Fruit fly (Drosophila melanogaster) whole organism, larva: ENCODE results near the gene OXA1L.

Experiments
- noc ChIP-seq: fragments of 200-800 bp; sonication (Bioruptor generic); optimal IDR thresholded peaks from 3 replicates; lab custom pipeline; 2019; ENCODE audit warnings: missing biosample characterization, mild to moderate bottlenecking, missing genetic modification characterization, moderate library complexity

OXA1L gene

DNA sequence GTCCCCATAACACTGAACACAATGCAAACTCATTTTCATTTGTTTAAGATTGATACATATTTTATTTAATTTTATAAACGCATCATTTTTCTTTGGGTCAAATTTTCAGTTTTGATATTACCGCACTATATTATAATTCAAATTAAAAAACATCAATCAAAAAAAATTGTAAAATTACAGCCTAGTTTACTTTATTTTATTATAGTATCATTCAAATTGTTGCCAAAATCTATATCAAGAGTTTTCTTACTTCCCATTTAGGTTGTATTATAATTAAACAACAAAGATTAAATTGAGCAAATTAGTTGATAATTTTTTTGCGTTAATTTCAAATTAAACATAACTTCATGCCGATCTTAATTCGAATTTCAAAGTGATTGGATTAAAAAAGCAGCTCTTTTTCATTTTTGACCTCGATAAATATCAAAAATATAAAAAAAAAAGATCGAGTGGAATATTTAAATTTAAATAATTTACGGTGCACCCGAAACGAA lies 34.4 kb downstream of the OXA1L start:
- TF ChIP-seq noc (tag; lab: Kevin White, UChicago): no peak

DNA sequence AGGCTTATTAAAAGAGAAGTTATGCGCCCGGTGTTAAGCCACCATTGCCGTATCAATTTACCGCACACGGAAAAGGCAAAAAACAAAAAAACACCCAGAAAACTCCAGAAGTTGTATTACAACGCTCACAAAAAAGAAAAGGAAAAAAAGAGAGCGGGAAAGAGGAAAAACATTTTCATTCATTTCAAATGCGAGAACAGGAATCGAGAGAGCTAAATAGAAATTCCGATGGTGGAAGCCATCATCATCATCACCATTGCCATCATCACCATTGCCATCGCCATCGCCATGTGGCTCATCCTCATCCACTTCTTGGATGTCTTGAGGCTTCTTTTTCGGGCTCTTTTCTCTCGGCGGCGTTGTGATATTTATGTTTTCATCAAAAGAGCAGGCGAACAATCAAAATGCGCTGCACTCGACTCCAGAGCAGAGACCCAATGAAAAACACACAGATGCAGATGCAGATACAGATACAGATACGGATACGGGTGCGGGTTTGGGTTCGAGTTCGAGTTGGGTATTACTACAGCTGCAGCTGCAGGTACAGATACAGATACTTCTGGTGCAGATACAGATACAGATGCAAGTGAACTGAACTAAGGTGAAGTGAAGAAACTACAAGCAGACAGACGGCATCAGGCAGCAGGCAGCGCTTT lies 35.0 kb downstream of the OXA1L start:
- no peak for TF ChIP-seq noc (tag; lab: Kevin White, UChicago)

DNA sequence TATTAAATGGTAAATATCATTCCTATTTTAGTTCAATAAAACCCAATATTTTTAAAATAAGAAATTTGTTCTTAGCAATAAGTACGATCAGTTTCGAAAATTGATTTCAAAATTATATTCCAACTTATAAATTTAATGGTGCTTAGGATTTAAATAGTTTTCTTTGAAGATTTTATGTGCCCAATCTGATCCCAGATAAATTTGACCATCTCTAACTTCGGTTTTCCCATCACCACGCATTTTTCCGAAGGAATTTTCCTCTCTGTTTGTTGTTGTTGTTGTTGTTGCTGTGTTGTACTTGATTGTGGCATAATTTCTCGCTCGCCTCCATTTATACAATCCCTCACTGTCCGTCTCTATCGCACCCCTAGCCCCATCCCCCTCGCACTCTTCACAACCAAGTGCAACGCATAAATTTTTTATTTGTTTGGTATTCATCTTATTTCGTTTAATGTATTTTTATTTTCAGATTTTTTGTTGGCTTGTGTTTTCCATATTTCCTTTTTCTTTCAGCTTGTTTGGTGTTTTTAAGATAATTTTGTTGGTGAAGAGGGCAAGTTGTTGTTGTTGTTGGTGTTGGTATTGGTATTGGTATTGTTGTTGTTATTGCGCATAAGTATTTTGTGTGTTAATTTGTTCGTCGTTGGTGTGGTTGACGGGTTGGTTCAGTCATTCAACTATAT lies 36.5 kb downstream of the OXA1L start:
- TF ChIP-seq noc (tag; lab: Kevin White, UChicago): no peak

DNA sequence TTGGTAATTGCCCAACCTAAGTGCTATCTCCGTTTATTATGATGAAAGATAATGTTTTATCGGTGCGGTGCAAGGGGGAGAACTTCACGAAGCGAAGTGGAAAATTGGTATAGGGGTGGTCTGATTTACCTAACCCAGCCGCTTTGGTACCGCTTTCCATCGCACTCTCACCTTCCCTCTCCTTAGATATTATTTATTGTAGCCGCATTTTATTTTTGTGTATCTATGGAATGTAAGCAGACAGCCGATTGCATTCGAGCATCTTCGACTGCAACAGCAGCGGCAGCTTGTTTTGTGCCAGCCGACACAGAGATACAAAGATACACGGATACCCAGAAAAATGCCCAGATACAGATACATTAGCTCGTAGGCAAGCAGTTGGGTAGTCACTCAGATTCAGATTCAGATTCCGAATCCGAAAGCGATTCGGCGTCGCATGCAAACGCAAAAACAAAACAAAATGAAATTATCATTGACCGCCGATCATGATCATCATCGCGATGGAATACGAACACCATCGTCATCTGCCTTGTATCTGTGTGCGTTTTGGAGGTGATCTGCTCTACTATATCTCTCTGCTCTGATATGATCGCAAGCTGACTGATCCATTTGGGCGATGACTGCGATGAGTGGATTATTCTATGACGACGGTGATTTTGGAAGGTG lies 37.4 kb downstream of the OXA1L start:
- no peak for TF ChIP-seq noc (tag; lab: Kevin White, UChicago)

DNA sequence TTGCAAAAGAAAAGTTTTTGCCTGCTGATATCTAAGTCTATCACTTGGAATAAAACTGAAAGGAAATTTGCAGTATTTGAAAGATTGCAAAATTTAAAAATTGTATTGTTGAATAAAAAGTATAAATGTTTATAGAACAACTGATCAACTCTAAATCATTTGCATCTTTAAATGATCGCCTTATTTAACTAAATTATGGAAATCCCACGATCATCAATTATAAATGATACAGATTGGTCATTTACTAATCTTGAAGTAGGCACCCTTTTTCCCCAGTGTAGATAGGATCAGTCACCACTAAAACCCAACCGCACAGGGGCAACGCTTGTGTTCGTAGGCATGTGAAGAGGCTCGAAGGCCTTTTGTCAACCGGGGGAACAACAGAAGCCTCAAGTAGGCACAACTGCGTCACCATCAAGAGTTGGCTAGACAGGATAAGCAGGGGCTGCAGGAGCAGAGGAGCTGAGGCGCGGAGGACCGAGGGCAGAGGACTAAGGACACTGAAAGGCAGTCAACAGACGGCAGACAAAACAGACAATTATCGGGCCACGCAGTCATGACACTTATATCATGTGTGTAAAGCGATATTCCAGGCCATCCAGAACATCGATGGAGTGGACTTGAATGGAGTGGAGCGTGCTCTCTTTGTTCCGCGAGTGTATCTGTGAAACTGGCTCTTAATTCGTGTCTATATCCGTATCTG lies 38.3 kb downstream of the OXA1L start:
- TF ChIP-seq noc (tag; lab: Kevin White, UChicago): no peak

DNA sequence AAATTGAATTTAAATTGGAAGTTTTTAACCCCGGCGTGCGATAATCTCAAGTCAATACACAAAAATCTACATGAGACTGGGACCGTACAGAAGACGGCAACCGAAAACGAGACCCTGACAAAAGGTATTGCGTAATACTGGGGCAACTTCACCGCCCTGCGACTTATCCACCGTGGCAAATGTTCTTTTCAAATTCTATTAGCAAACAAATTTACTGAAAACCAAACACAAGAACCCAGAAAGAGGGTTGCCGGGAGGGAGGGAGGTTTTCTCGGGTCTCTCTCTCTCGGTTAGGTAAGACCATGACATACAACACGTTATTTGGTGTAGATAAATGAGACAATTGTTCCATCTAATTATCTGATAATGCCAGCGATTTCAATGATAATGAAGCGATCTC lies 40.5 kb downstream of the OXA1L start:
- TF ChIP-seq noc (tag; lab: Kevin White, UChicago): no peak

DNA sequence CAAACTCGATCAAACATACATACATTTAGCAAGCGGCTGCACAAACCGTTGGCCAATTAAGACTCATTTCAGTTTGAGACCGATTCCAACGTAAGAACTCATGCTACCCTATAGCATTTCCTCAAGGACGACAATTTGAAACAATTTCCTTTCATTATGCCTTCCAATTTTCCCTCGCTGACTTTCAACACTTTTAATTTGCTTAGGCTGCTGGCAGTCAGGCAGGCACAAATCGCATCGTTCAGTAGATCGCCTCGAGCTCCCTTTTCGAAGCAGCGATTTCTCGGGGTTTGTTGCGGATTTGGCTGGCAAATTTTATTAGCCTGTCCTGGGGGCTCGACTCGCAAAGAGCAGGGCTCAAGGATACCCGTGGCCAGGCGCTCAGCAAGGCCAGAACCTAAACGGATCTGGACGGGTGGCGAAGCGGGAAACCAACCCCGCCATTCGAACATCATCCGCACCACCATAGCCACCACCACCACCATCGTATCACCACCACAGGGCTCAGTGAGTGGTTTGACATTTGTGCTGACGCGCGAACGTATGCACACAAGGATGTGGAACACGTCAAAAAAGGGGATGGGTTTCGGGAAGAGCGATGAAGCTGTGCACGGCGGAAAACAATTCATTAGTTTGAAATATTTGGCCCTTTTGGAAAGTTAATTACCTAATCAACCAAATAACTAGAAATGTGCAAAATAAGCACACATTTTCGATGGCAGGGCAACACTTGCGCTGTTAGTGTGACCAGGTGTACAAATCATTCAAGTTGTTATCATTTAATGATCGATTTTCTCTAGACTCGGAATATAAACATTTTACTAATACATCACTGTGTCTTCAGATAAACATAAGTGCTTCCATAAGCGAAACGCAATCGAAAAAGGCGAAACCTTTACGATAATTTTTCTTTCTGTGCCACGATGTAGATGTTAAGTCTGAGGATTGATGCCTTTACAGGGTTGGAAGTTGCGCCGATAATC lies 41.4 kb downstream of the OXA1L start:
- no peak for TF ChIP-seq noc (tag; lab: Kevin White, UChicago)

DNA sequence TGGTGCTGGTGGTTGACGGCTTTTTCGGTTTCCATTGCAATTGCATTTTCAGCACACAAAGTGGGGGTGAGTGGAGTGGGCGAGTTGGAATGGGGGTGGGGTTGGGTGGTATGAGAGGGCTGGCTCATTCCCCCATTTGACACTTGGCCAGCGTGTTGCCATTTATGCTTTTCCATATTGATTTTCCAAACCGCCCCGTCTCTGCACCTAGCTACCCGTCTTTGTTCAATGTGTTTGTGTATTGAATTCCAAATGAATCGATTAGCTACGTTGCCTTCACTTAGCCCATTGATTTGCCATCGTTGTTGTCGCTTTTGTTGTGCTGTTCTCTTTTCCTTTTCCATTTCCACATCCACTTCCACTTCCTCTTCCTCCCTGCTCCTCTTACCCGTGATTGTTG lies 42.6 kb downstream of the OXA1L start:
- TF ChIP-seq noc (tag; lab: Kevin White, UChicago): no peak

DNA sequence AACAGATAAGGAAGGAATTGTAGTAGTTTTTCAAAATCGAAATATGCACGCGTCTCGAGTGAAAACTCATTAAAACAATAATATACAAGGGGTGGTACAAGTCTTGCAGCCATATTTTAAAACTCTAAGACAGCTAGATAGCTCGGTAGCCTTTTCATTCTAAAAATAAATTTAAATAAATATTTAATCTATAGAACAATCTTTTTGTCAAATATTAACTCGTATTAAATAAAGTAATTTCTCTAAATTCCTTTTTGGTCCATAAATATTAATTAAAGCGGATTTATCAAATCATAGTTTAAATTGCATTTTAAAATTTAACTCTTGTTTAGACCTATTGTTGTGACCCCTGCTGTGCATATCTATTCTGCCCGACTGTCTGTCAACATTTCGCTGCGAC lies 43.0 kb downstream of the OXA1L start:
- TF ChIP-seq noc (tag; lab: Kevin White, UChicago): no peak

DNA sequence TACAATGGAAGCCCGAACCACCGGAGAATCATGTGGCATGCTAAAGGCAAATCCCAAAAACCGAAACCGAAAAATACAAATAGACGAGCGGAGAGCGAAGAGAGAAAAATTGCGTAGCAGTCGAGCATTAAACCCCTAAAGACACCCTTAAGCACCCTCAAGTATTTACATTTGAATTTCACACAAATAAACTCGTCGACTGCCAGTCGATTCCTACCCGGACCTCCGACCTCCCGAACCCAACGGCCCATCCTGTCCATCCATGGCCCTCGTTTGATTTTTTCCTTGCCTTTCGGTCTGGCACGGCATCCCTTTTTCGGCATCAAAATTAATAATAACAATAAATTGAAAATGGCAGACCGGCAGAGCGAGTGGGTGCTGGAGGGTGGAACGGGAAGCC lies 43.4 kb downstream of the OXA1L start:
- no peak for TF ChIP-seq noc (tag; lab: Kevin White, UChicago)

DNA sequence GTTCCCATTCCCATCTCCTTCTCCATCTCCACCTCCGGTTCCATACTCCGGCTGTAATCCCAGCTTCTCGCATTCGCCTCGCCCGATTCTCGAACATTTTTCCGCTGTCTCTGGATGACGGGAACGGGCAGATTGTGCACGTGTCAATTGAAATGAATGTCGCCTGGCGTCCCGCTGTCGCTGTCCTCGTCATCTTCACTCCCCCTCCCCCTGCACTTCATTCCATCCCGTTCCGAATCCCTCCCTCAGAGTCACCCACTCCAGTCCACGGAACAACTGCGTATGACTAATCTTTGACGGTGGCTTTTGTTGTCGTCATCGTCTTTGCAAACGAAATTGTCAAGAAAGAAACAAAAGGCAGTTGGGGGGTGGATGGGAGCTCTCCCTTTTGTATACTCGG lies 44.4 kb downstream of the OXA1L start:
- TF ChIP-seq noc (tag; lab: Kevin White, UChicago): no peak

DNA sequence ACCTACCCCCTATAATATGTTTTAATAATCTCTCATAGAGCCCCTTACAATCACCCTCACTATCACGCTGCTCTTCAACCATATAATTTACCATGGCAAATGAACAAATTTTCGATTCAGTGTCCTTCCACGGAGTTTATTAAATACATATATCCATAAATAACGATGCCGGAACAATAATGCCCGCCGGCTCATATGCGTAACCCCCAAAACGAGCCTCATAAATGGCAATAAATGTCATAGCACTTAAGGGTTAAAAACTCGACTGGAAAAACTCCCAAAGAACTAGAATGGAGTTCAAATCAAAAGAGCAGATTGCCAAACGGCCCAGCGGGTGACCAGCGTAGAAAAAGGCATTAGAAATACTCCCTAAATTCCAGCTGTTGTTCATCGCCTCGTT lies 45.4 kb downstream of the OXA1L start:
- no peak for TF ChIP-seq noc (tag; lab: Kevin White, UChicago)

DNA sequence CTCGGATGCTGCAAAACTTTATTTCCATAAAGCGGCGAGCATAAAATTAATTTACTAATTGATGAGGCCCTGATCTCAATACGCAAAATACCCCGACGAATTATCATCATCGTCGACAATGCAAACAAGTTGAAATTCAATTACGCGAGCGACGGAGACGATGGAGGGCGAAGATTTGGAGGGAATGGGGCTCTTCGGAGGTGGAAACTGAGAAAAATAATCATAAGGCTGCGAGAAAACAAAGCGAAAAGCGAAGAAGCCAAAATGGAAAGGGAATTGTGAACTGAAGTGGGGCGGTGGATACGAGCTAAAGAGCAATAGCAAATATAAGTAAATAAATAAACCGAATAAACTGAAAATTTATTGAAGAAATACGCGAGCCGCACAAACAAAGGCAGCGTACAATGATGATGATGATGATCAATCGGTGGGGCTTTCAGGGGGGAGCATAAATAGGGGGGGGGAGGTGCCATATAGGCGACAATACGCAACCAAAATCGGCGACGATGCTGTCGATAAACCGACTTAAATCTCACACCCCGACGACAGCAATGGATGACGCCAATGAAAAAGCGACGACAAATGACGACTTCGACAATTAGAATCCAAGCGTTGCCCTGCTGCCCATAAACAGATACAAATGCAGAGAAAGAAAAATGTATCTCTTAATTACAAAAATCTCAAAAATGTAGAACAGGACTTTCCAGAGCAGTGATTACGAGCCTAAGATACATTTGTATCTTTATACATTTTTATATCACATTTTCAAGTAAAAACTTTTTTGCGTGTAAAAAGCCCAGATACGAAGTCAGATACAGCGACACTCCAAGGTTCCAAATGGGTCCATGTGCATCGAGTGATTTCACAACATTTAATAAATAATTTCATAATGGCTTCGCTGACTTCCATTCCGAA lies 48.1 kb downstream of the OXA1L start:
- TF ChIP-seq noc (tag; lab: Kevin White, UChicago): no peak

DNA sequence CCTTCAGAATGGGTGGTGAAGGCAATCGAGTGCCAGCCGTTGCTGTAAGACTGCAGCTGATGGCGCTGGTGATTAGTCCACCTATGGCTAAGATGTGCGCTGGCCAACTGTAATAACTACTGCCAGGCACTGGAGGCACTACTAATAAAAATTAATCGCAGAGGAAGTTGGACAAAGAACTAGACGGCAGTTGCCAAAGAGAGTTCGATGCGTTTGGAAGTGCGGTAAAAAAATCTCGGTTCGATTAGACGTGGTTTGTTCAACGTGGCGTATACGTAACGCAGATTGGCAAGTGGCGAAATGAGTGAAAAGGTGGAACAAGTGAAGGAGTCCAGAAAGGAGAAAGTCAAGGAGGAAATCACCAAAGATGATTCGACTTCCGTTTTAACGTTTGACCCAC lies 51.0 kb downstream of the OXA1L start, which contains the start of gene tna:
TSS of gene tna (plus strand) at position 301 of the 400 bp plus-strand sequence.
- TF ChIP-seq noc (tag; lab: Kevin White, UChicago): no peak
